Worm (Caenorhabditis elegans) whole organism, mixed stage, embryonic: ENCODE measurements around the gene C36A4.10.

Experiments used
- M03D4.4 ChIP-seq: sonication (generic microtip); optimal IDR thresholded peaks from 2 replicates; lab custom pipeline; 2017; ENCODE audit warnings: mild to moderate bottlenecking, missing genetic modification characterization, missing compliant biosample characterization
- ceh-43 ChIP-seq: fragments of 200-800 bp; sonication (Bioruptor generic); optimal IDR thresholded peaks from 2 replicates; lab custom pipeline; 2018; ENCODE audit warnings: mild to moderate bottlenecking, missing genetic modification characterization, moderate library complexity, missing compliant biosample characterization
- ceh-83 ChIP-seq: fragments of 200-800 bp; sonication (Bioruptor generic); optimal IDR thresholded peaks from 2 replicates; lab custom pipeline; 2018; ENCODE audit warnings: mild to moderate bottlenecking, missing genetic modification characterization, missing compliant biosample characterization
- elt-3 ChIP-seq: fragments of 150-350 bp; optimal IDR thresholded peaks from 2 replicates; lab custom pipeline; 2014; ENCODE audit warnings: missing biosample characterization, missing genetic modification characterization
- flh-1 ChIP-seq: fragments of 200-800 bp; sonication (Bioruptor generic); optimal IDR thresholded peaks from 2 replicates; lab custom pipeline; 2018; ENCODE audit warnings: mild to moderate bottlenecking, missing genetic modification characterization, moderate library complexity, missing compliant biosample characterization
- ham-2 ChIP-seq: fragments of 200-800 bp; sonication (Bioruptor generic); optimal IDR thresholded peaks from 2 replicates; lab custom pipeline; 2018; ENCODE audit warnings: mild to moderate bottlenecking, missing genetic modification characterization, missing compliant biosample characterization
- hlh-1 ChIP-seq: fragments of 150-350 bp; optimal IDR thresholded peaks from 2 replicates; lab custom pipeline; 2014; ENCODE audit warnings: missing biosample characterization, missing genetic modification reagents, missing genetic modification characterization
- lin-13 ChIP-seq: fragments of 150-350 bp; optimal IDR thresholded peaks from 2 replicates; lab custom pipeline; 2014; ENCODE audit warnings: missing biosample characterization, missing genetic modification characterization
- mab-5 ChIP-seq: fragments of 150-350 bp; optimal IDR thresholded peaks from 2 replicates; lab custom pipeline; 2014; ENCODE audit warnings: missing biosample characterization, missing genetic modification characterization
- mls-2 ChIP-seq: sonication (generic microtip); optimal IDR thresholded peaks from 2 replicates; lab custom pipeline; 2016; ENCODE audit warnings: mild to moderate bottlenecking, missing genetic modification characterization, moderate library complexity, missing compliant biosample characterization
- nhr-12 ChIP-seq: fragments of 150-350 bp; optimal IDR thresholded peaks from 2 replicates; lab custom pipeline; 2014; ENCODE audit warnings: missing biosample characterization, missing genetic modification characterization
- nhr-76 ChIP-seq: sonication (generic microtip); optimal IDR thresholded peaks from 2 replicates; lab custom pipeline; 2017; ENCODE audit warnings: missing biosample characterization, missing genetic modification characterization
- pha-4 ChIP-seq: fragments of 150-350 bp; optimal IDR thresholded peaks from 2 replicates; lab custom pipeline; 2018; ENCODE audit warnings: missing biosample characterization, missing genetic modification reagents, missing genetic modification characterization
- sem-2 ChIP-seq: fragments of 200-800 bp; sonication (Bioruptor generic); optimal IDR thresholded peaks from 2 replicates; lab custom pipeline; 2018; ENCODE audit warnings: mild to moderate bottlenecking, missing genetic modification characterization, missing compliant biosample characterization
- sptf-1 ChIP-seq: sonication (generic microtip); optimal IDR thresholded peaks from 2 replicates; lab custom pipeline; 2017; ENCODE audit warnings: mild to moderate bottlenecking, missing genetic modification characterization, moderate library complexity, missing compliant biosample characterization
- unc-120 ChIP-seq: sonication (generic microtip); optimal IDR thresholded peaks from 2 replicates; lab custom pipeline; 2017; ENCODE audit warnings: missing genetic modification characterization, missing compliant biosample characterization; ENCODE audit not compliant: poor library complexity, severe bottlenecking
- unc-39 ChIP-seq: fragments of 150-350 bp; optimal IDR thresholded peaks from 2 replicates; lab custom pipeline; 2014; ENCODE audit warnings: missing biosample characterization, missing genetic modification characterization
- unc-62 ChIP-seq: fragments of 150-350 bp; optimal IDR thresholded peaks from 2 replicates; lab custom pipeline; 2014; ENCODE audit warnings: missing biosample characterization, missing genetic modification reagents, missing genetic modification characterization
- zip-8 ChIP-seq: fragments of 150-350 bp; optimal IDR thresholded peaks from 2 replicates; lab custom pipeline; 2014; ENCODE audit warnings: missing biosample characterization, missing genetic modification characterization

Gene C36A4.10

ce11 chrIII:3786427-3786935, 44.8 kb downstream of the C36A4.10 start, which contains the start of gene acy-3:
Gene acy-3 (minus strand): TSS chrIII:3786477.
- peak; percentile 57 for TF ChIP-seq hlh-1 (tag; lab: Kevin White, UChicago)
- peak; percentile 81 for TF ChIP-seq unc-120 (tag; lab: Kevin White, UChicago)
- TF ChIP-seq unc-62 (GFP tag; lab: Kevin White, UChicago), result peak; percentile 70
- peak; percentile 9 for TF ChIP-seq M03D4.4 (tag; lab: Kevin White, UChicago)
- no peak for TF ChIP-seq mab-5 (tag; lab: Kevin White, UChicago)
- TF ChIP-seq ham-2 (GFP tag; lab: Kevin White, UChicago), result peak; percentile 64
- TF ChIP-seq, all 35 proteins: peak for 5

- TF ChIP-seq zip-8 (tag; lab: Kevin White, UChicago), result no peak
- TF ChIP-seq lin-13 (tag; lab: Kevin White, UChicago), result no peak
- TF ChIP-seq elt-3 (tag; lab: Kevin White, UChicago), result no peak
- no peak for TF ChIP-seq nhr-12
- TF ChIP-seq mls-2 (tag; lab: Kevin White, UChicago), result no peak
- no peak for TF ChIP-seq sptf-1
- TF ChIP-seq mab-5 (tag; lab: Kevin White, UChicago), result no peak
- TF ChIP-seq unc-39 (tag; lab: Kevin White, UChicago), result no peak
- no peak for TF ChIP-seq flh-1 (GFP tag; lab: Kevin White, UChicago)
- no peak for TF ChIP-seq unc-120 (tag; lab: Kevin White, UChicago)
- no peak for TF ChIP-seq nhr-76 (tag; lab: Kevin White, UChicago)
- TF ChIP-seq, all 35 proteins: peak for 0
Observed at ce11 chrIII:3785094-3785493, 46.2 kb downstream of the C36A4.10 start.

DNA sequence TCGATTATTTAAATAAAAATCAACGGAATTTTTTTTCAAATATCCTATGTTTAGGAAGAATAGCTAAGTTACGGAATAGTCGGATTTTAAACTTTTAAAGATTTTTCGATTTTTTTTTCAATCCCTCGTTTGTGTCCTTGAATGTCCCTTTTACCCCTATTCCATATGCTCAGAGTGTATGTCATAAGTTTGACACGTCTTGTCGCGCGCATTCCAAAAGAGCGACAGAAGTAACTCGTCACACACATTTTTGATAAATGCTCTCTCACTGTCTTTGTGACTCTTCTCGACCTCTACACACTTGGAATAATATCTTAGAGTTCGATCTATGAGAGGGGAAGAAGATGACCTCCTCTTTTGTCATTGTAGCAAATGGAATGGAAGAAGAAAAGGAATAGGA, 47.4 kb downstream of the C36A4.10 start:
- TF ChIP-seq pha-4, result no peak
- peak; percentile 5 for TF ChIP-seq unc-62 (GFP tag; lab: Kevin White, UChicago)

- TF ChIP-seq sptf-1, result no peak
- TF ChIP-seq unc-120 (tag; lab: Kevin White, UChicago), result peak; percentile 80
- TF ChIP-seq unc-62 (GFP tag; lab: Kevin White, UChicago), result peak; percentile 87
- TF ChIP-seq hlh-1 (tag; lab: Kevin White, UChicago), result peak; percentile 62
- TF ChIP-seq ceh-43 (GFP tag; lab: Kevin White, UChicago), result no peak
- TF ChIP-seq M03D4.4 (tag; lab: Kevin White, UChicago), result no peak
- TF ChIP-seq ceh-83 (GFP tag; lab: Kevin White, UChicago), result no peak
Observed at ce11 chrIII:3782853-3783252, 48.4 kb downstream of the C36A4.10 start.

DNA sequence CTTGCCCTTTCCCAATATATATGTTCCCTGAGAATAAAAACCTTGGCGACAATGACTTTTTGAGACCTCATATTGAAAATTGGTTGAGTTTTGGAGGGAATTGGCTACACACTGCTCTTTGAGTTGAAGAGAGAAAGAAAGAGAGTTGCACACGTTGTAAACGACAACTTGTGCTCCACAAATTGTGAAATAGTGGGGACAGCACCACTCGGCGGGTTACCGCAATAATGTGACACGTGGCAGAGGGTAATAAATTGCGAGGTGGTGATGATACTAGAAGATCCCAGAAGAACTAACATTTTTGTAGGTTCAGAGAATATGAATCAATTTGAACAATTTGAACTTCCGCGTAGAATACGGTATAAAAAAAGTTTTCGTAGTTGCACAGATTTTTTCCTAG, 49.5 kb downstream of the C36A4.10 start:
- TF ChIP-seq hlh-1 (tag; lab: Kevin White, UChicago), result peak; percentile 68
- TF ChIP-seq unc-62 (GFP tag; lab: Kevin White, UChicago), result peak; percentile 52
- TF ChIP-seq sem-2 (GFP tag; lab: Kevin White, UChicago), result no peak
- peak; percentile 40 for TF ChIP-seq mab-5 (tag; lab: Kevin White, UChicago)
